Worm (Caenorhabditis elegans) whole organism, midembryonic: ENCODE data around the gene C55B6.7.

Experiments used
- T22C8.4 ChIP-seq: fragments of 200-800 bp; sonication (Bioruptor generic); IDR thresholded peaks from 2 replicates; pipeline ENCODE4 v1.3.6; 2022; ENCODE audit warnings: missing genetic modification characterization, missing compliant biosample characterization
- cog-1 ChIP-seq: sonication (generic microtip); optimal IDR thresholded peaks from 2 replicates; lab custom pipeline; 2016; ENCODE audit warnings: missing genetic modification characterization, missing compliant biosample characterization
- flt-1 ChIP-seq: fragments of 200-800 bp; sonication (Bioruptor generic); IDR thresholded peaks from 2 replicates; pipeline ENCODE4 v1.3.6; 2022; ENCODE audit warnings: missing genetic modification characterization, missing compliant biosample characterization
- klf-2 ChIP-seq: fragments of 200-800 bp; sonication (Bioruptor generic); conservative IDR thresholded peaks from 2 replicates; pipeline ENCODE4 v1.3.6; 2022; ENCODE audit warnings: missing genetic modification reagents, missing genetic modification characterization, missing compliant biosample characterization
- med-1 ChIP-seq: sonication (generic microtip); optimal IDR thresholded peaks from 2 replicates; lab custom pipeline; 2017; ENCODE audit warnings: missing genetic modification characterization, mild to moderate bottlenecking, missing compliant biosample characterization, antibody characterized with exemption, missing genetic modification reagents; ENCODE audit not compliant: insufficient read depth
- ref-1 ChIP-seq: fragments of 200-800 bp; sonication (Bioruptor generic); conservative IDR thresholded peaks from 2 replicates; pipeline ENCODE4 v1.3.6; 2022; ENCODE audit warnings: missing genetic modification reagents, missing genetic modification characterization, missing compliant biosample characterization
- tab-1 ChIP-seq: fragments of 200-800 bp; sonication (Bioruptor generic); IDR thresholded peaks from 2 replicates; pipeline ENCODE4 v1.3.6; 2022; ENCODE audit warnings: missing genetic modification characterization, missing compliant biosample characterization
- ztf-23 ChIP-seq: fragments of 200-800 bp; sonication (Bioruptor generic); IDR thresholded peaks from 2 replicates; pipeline ENCODE4 v1.3.6; 2022; ENCODE audit warnings: missing genetic modification reagents, missing genetic modification characterization, missing compliant biosample characterization
- ztf-29 ChIP-seq: fragments of 200-800 bp; sonication (Bioruptor generic); IDR thresholded peaks from 2 replicates; pipeline ENCODE4 v1.3.6; 2022; ENCODE audit warnings: missing genetic modification reagents, missing genetic modification characterization, missing compliant biosample characterization

The C55B6.7 gene

ce11 chrX:7170575-7171297 is 21.0 kb downstream of the C55B6.7 start, which contains the start of gene bar-1:
Gene bar-1 (minus strand): TSS chrX:7170625.
- TF ChIP-seq klf-2 (GFP tag; lab: Robert Waterston, UW) (no peak), med-1 (GFP tag; lab: Kevin White, UChicago) (no peak), cog-1 (no peak), ztf-29 (no peak), tab-1 (GFP tag; lab: Robert Waterston, UW) (no peak)

DNA sequence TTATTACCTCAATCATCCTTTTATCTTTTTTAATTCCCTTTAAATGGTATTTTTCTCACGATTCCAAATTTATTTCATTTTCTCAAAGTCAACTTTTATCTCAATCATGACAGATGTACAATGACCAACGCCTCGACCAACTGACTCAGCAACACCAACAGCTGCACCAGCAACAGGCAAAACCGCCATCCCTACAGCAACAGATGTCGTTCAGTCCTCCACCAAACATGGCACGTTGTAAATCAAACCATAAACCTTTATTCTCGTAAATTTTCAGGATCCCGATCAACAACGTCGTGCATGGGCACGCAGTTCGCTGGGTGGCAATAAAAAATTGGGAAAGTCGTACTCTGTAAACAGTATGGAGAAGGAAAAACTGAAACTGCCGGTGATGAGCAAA is 29.0 kb downstream of the C55B6.7 start:
- TF ChIP-seq cog-1 (no peak), ztf-29 (no peak), ref-1 (GFP tag; lab: Robert Waterston, UW) (no peak), ztf-23 (GFP tag; lab: Robert Waterston, UW) (no peak), T22C8.4 (GFP tag; lab: Robert Waterston, UW) (no peak), flt-1 (no peak), tab-1 (GFP tag; lab: Robert Waterston, UW) (no peak), med-1 (GFP tag; lab: Kevin White, UChicago) (no peak), klf-2 (GFP tag; lab: Robert Waterston, UW) (no peak)

DNA sequence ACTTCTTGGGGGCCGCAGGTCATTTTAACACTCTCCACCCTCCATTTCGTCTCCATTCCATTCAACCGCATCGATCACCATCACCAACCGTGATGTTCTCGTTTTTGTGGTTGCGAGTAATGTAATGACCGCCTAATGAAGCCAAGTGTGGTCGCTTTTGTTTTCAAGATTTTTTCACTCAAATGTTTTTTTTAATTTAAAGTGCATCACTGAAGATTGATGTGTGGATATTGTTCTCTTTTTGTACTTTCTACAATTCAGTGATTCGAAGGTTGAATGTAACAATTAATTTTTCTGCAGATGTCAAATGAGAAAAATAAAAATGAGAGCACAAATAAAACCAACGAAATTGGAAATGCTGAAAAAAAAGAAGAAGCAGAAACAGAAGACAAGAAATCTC is 33.0 kb downstream of the C55B6.7 start, which contains the start of gene pgp-10:
Gene pgp-10 (plus strand): TSS at position 301 of the 400 bp plus-strand sequence.
- TF ChIP-seq med-1 (GFP tag; lab: Kevin White, UChicago) (no peak), cog-1 (no peak), flt-1 (no peak), ztf-29 (no peak), klf-2 (GFP tag; lab: Robert Waterston, UW) (no peak), ztf-23 (GFP tag; lab: Robert Waterston, UW) (no peak), T22C8.4 (GFP tag; lab: Robert Waterston, UW) (no peak), tab-1 (GFP tag; lab: Robert Waterston, UW) (no peak), ref-1 (GFP tag; lab: Robert Waterston, UW) (no peak)

- TF ChIP-seq cog-1 (no peak), ref-1 (GFP tag; lab: Robert Waterston, UW) (no peak), med-1 (GFP tag; lab: Kevin White, UChicago) (no peak), T22C8.4 (GFP tag; lab: Robert Waterston, UW) (no peak), klf-2 (GFP tag; lab: Robert Waterston, UW) (no peak), ztf-23 (GFP tag; lab: Robert Waterston, UW) (no peak), flt-1 (no peak), tab-1 (GFP tag; lab: Robert Waterston, UW) (no peak), ztf-29 (no peak)
Observed at ce11 chrX:7157483-7157882, 34.3 kb downstream of the C55B6.7 start.

ce11 chrX:7155879-7156278 is 35.9 kb downstream of the C55B6.7 start, which contains the start of gene C54D1.7:
Gene C54D1.7 (minus strand): TSS chrX:7156035.
- no peak for TF ChIP-seq ztf-23 (GFP tag; lab: Robert Waterston, UW)

- no peak for TF ChIP-seq cog-1
- TF ChIP-seq flt-1, result no peak
- TF ChIP-seq ztf-29, result no peak
- no peak for TF ChIP-seq T22C8.4 (GFP tag; lab: Robert Waterston, UW)
- TF ChIP-seq med-1 (GFP tag; lab: Kevin White, UChicago), result no peak
- TF ChIP-seq ztf-23 (GFP tag; lab: Robert Waterston, UW), result no peak
- no peak for TF ChIP-seq tab-1 (GFP tag; lab: Robert Waterston, UW)
- no peak for TF ChIP-seq klf-2 (GFP tag; lab: Robert Waterston, UW)
- TF ChIP-seq ref-1 (GFP tag; lab: Robert Waterston, UW), result no peak
Observed at ce11 chrX:7153460-7153859, 38.3 kb downstream of the C55B6.7 start.

- TF ChIP-seq cog-1 (no peak), T22C8.4 (GFP tag; lab: Robert Waterston, UW) (no peak), flt-1 (no peak), klf-2 (GFP tag; lab: Robert Waterston, UW) (no peak)
Observed at ce11 chrX:7151976-7152528, 39.7 kb downstream of the C55B6.7 start.

DNA sequence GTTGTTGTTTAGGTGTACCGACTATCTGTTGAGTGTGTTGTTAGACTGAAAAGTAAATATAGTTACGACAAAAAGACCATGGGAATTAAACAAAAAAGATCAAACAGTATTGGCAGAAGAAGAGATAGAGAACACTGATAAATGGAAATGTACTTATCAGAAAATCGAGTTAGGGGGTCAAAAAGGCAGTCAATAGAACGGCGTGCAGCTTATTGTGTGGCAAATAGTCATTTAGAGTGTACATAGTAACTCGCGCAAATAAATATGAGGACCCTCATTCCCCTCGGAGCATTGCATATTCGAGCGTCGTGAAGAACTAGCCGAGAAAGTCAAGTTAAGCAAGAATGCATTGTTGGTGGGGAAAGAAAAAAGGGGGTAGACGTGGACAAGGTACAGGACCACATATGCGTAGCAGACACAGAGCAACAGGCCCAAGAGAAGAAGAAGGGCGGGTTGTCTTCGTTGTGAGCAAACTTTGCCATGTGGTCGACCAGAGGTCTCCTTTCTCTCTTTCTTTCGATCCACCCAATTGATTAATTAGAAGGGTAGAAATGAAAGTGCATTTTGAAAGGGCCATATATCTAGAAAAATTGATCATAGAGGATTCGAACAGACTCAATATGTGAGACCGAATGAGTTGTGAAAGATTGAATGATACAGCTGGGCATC is 40.5 kb downstream of the C55B6.7 start, which contains the start of gene lam-2:
Gene lam-2 (minus strand): TSS at position 51 of the 669 bp plus-strand sequence.
- TF ChIP-seq ztf-23 (GFP tag; lab: Robert Waterston, UW) (peak; percentile 29; the same call in 1 of the 2 replicates), T22C8.4 (GFP tag; lab: Robert Waterston, UW) (no peak), med-1 (GFP tag; lab: Kevin White, UChicago) (no peak), flt-1 (peak; percentile 62; the same call in 1 of the 2 replicates), klf-2 (GFP tag; lab: Robert Waterston, UW) (no peak), tab-1 (GFP tag; lab: Robert Waterston, UW) (no peak), ref-1 (GFP tag; lab: Robert Waterston, UW) (no peak), ztf-29 (no peak), cog-1 (no peak)

DNA sequence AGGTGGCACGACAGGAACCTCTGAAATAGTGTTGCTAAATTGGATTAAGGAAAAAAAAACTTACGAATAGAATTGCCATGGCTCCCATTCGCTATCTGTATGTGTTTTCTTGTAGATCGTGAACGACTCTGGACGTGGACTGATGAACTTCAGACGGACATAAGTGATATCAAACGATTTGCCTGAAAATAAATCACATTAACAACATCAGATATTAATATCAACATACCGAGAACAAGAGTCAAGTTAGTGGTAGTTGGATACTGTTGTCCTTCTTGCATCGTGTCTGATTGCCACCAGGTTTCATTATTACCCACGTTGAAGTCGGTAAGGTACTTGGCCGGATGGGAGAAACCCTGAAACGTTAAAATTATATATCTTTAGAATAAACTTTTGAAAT is 42.1 kb downstream of the C55B6.7 start:
- no peak for TF ChIP-seq ztf-23 (GFP tag; lab: Robert Waterston, UW)
- no peak for TF ChIP-seq tab-1 (GFP tag; lab: Robert Waterston, UW)
- no peak for TF ChIP-seq ref-1 (GFP tag; lab: Robert Waterston, UW)
- no peak for TF ChIP-seq flt-1
- TF ChIP-seq cog-1, result no peak
- no peak for TF ChIP-seq med-1 (GFP tag; lab: Kevin White, UChicago)
- TF ChIP-seq klf-2 (GFP tag; lab: Robert Waterston, UW), result no peak
- no peak for TF ChIP-seq T22C8.4 (GFP tag; lab: Robert Waterston, UW)
- TF ChIP-seq ztf-29, result no peak
